Worm (Caenorhabditis elegans): ENCODE measurements around the gene atf-6.

DNA sequence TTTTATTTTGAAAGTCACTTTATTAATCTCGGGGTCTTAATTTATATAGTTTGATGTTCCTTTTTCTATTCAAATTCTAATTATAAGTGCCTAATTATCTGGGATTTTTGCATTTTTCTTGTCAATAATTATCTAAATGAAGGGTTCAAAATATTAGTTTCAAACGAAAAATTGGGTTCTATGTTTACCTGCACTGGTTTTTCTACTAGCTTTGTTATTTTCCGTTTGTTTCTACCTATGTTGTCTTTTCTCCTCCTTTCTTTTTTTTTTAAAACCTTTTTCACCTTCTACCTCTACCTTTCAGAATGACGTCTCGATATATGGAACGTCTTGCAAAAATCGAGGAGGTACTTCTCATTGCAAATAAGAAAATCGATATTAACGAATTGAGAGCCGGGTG lies 4.0 kb downstream of the atf-6 start, which contains the start of gene tbc-13:
- TF ChIP-seq snpc-4 (tag; optimal IDR thresholded peaks at IDR 0.05) (no peak), ceh-16 (tag; optimal IDR thresholded peaks at IDR 0.05) (no peak), sma-3 (GFP tag; optimal IDR thresholded peaks at IDR 0.05) (no peak), zag-1 (tag; optimal IDR thresholded peaks at IDR 0.05) (no peak), mdl-1 (tag; optimal IDR thresholded peaks at IDR 0.05) (no peak), unc-39 (tag; optimal IDR thresholded peaks at IDR 0.05) (no peak), unc-55 (GFP tag; optimal IDR thresholded peaks at IDR 0.05) (no peak), unc-62 (GFP tag; optimal IDR thresholded peaks at IDR 0.05) (no peak)
